Worm (Caenorhabditis elegans) whole organism, L3 larva: ENCODE measurements around the gene Y75B8A.33.

Experiments used
- R02D3.7 ChIP-seq: fragments of 150-350 bp; optimal IDR thresholded peaks from 2 replicates; lab custom pipeline; 2014; ENCODE audit warnings: missing biosample characterization, missing genetic modification characterization
- ZK546.5 ChIP-seq: sonication (generic microtip); optimal IDR thresholded peaks from 2 replicates; lab custom pipeline; 2017; ENCODE audit warnings: missing biosample characterization, missing genetic modification characterization
- aly-2 ChIP-seq: fragments of 150-350 bp; optimal IDR thresholded peaks from 2 replicates; lab custom pipeline; 2014; ENCODE audit warnings: missing biosample characterization, missing genetic modification characterization
- ama-1 ChIP-seq: fragments of 150-350 bp; optimal IDR thresholded peaks from 2 replicates; lab custom pipeline; 2018
- ceh-16 ChIP-seq: sonication (generic microtip); optimal IDR thresholded peaks from 2 replicates; lab custom pipeline; 2017; ENCODE audit warnings: missing biosample characterization, missing genetic modification characterization
- ceh-28 ChIP-seq: fragments of 150-350 bp; optimal IDR thresholded peaks from 2 replicates; lab custom pipeline; 2014; ENCODE audit warnings: missing biosample characterization, missing genetic modification reagents, missing genetic modification characterization
- ceh-82 ChIP-seq: fragments of 150-350 bp; optimal IDR thresholded peaks from 2 replicates; lab custom pipeline; 2014; ENCODE audit warnings: missing biosample characterization, missing genetic modification characterization
- ceh-9 ChIP-seq: sonication (generic microtip); optimal IDR thresholded peaks from 2 replicates; lab custom pipeline; 2018; ENCODE audit warnings: missing biosample characterization, missing genetic modification characterization
- daf-12 ChIP-seq: fragments of 150-350 bp; optimal IDR thresholded peaks from 2 replicates; lab custom pipeline; 2014; ENCODE audit warnings: missing biosample characterization, missing genetic modification reagents, missing genetic modification characterization
- egl-27 ChIP-seq: sonication (generic microtip); optimal IDR thresholded peaks from 4 replicates; lab custom pipeline; 2017; ENCODE audit warnings: missing biosample characterization, missing genetic modification reagents, missing genetic modification characterization
- egl-5 ChIP-seq: fragments of 150-350 bp; optimal IDR thresholded peaks from 2 replicates; lab custom pipeline; 2017; ENCODE audit warnings: missing biosample characterization, missing genetic modification reagents, missing genetic modification characterization, inconsistent platforms
- elt-1 ChIP-seq: fragments of 150-350 bp; optimal IDR thresholded peaks from 2 replicates; lab custom pipeline; 2014; ENCODE audit warnings: missing biosample characterization, missing genetic modification characterization
- elt-2 ChIP-seq: sonication (generic microtip); optimal IDR thresholded peaks from 2 replicates; lab custom pipeline; 2016; ENCODE audit warnings: missing genetic modification reagents, mild to moderate bottlenecking, missing genetic modification characterization, missing compliant biosample characterization
- elt-3 ChIP-seq, 3 experiments: fragments of 150-350 bp in 1 of 3; sonication (generic microtip) in 2 of 3; optimal IDR thresholded peaks; 2 replicates in 2 of 3; 4 replicates in 1 of 3; lab custom pipeline; 2014 to 2017; ENCODE audit warnings: missing biosample characterization in 3 of 3, missing genetic modification characterization in 3 of 3
- eor-1 ChIP-seq, 2 experiments: fragments of 150-350 bp; optimal IDR thresholded peaks; 2 replicates each; lab custom pipeline; 2014 to 2018; ENCODE audit warnings: missing biosample characterization in 2 of 2, missing genetic modification characterization in 2 of 2
- fkh-10 ChIP-seq: sonication (generic microtip); optimal IDR thresholded peaks from 2 replicates; lab custom pipeline; 2017; ENCODE audit warnings: missing biosample characterization, missing genetic modification reagents, missing genetic modification characterization
- fkh-2 ChIP-seq: fragments of 150-350 bp; optimal IDR thresholded peaks from 2 replicates; lab custom pipeline; 2014; ENCODE audit warnings: missing biosample characterization, missing genetic modification reagents, missing genetic modification characterization
- fos-1 ChIP-seq: fragments of 150-350 bp; optimal IDR thresholded peaks from 2 replicates; lab custom pipeline; 2014; ENCODE audit warnings: missing biosample characterization, missing genetic modification characterization
- hmg-11 ChIP-seq: sonication (generic microtip); optimal IDR thresholded peaks from 2 replicates; lab custom pipeline; 2016; ENCODE audit warnings: missing genetic modification characterization, missing compliant biosample characterization
- jun-1 ChIP-seq: fragments of 150-350 bp; optimal IDR thresholded peaks from 2 replicates; lab custom pipeline; 2014; ENCODE audit warnings: missing biosample characterization, missing genetic modification reagents, missing genetic modification characterization
- lin-15B ChIP-seq: fragments of 150-350 bp; optimal IDR thresholded peaks from 2 replicates; lab custom pipeline; 2014; ENCODE audit warnings: missing biosample characterization, missing genetic modification characterization
- lin-39 ChIP-seq: fragments of 150-350 bp; optimal IDR thresholded peaks from 2 replicates; lab custom pipeline; 2018; ENCODE audit warnings: missing biosample characterization, missing genetic modification reagents, missing genetic modification characterization
- lsy-12 ChIP-seq: sonication (generic microtip); optimal IDR thresholded peaks from 2 replicates; lab custom pipeline; 2016; ENCODE audit warnings: mild to moderate bottlenecking, missing genetic modification characterization, missing compliant biosample characterization
- mdl-1 ChIP-seq: fragments of 150-350 bp; optimal IDR thresholded peaks from 2 replicates; lab custom pipeline; 2014; ENCODE audit warnings: missing biosample characterization, missing genetic modification characterization
- mml-1 ChIP-seq: fragments of 150-350 bp; sonication (generic microtip); optimal IDR thresholded peaks from 3 replicates; lab custom pipeline; 2014; ENCODE audit warnings: missing biosample characterization, missing genetic modification characterization
- nfya-1 ChIP-seq: sonication (generic microtip); optimal IDR thresholded peaks from 2 replicates; lab custom pipeline; 2017; ENCODE audit warnings: missing genetic modification characterization, mild to moderate bottlenecking, missing compliant biosample characterization, antibody characterized with exemption, moderate library complexity; ENCODE audit not compliant: insufficient read depth
- nhr-11 ChIP-seq: fragments of 150-350 bp; optimal IDR thresholded peaks from 2 replicates; lab custom pipeline; 2014; ENCODE audit warnings: missing biosample characterization, missing genetic modification characterization
- nhr-12 ChIP-seq: fragments of 150-350 bp; optimal IDR thresholded peaks from 2 replicates; lab custom pipeline; 2014; ENCODE audit warnings: missing biosample characterization, missing genetic modification characterization
- nhr-23 ChIP-seq: fragments of 150-350 bp; optimal IDR thresholded peaks from 2 replicates; lab custom pipeline; 2014; ENCODE audit warnings: missing biosample characterization, missing genetic modification reagents, missing genetic modification characterization
- nhr-237 ChIP-seq: fragments of 150-350 bp; optimal IDR thresholded peaks from 2 replicates; lab custom pipeline; 2014; ENCODE audit warnings: missing biosample characterization, missing genetic modification characterization
- nhr-25 ChIP-seq: sonication (generic microtip); optimal IDR thresholded peaks from 2 replicates; lab custom pipeline; 2017; ENCODE audit warnings: missing biosample characterization, missing genetic modification characterization
- nhr-28 ChIP-seq: fragments of 150-350 bp; optimal IDR thresholded peaks from 2 replicates; lab custom pipeline; 2014; ENCODE audit warnings: missing biosample characterization, missing genetic modification characterization
- nhr-43 ChIP-seq: sonication (generic microtip); optimal IDR thresholded peaks from 2 replicates; lab custom pipeline; 2016; ENCODE audit warnings: mild to moderate bottlenecking, missing genetic modification characterization, missing compliant biosample characterization; ENCODE audit not compliant: poor library complexity, severe bottlenecking
- nhr-67 ChIP-seq: fragments of 150-350 bp; optimal IDR thresholded peaks from 2 replicates; lab custom pipeline; 2014; ENCODE audit warnings: missing biosample characterization, missing genetic modification characterization
- nhr-76 ChIP-seq: fragments of 150-350 bp; sonication (generic microtip); optimal IDR thresholded peaks from 5 replicates; lab custom pipeline; 2014; ENCODE audit warnings: missing biosample characterization, missing genetic modification characterization
- nhr-77 ChIP-seq: fragments of 150-350 bp; optimal IDR thresholded peaks from 2 replicates; lab custom pipeline; 2014; ENCODE audit warnings: missing biosample characterization, missing genetic modification characterization
- pha-4 ChIP-seq: fragments of 150-350 bp; optimal IDR thresholded peaks from 2 replicates; lab custom pipeline; 2014; ENCODE audit warnings: missing biosample characterization, missing genetic modification reagents, missing genetic modification characterization
- pqm-1 ChIP-seq: fragments of 150-350 bp; optimal IDR thresholded peaks from 2 replicates; lab custom pipeline; 2017; ENCODE audit warnings: missing biosample characterization, missing genetic modification characterization, inconsistent platforms
- sea-2 ChIP-seq: fragments of 150-350 bp; sonication (generic microtip); optimal IDR thresholded peaks from 4 replicates; lab custom pipeline; 2014; ENCODE audit warnings: missing biosample characterization, missing genetic modification reagents, missing genetic modification characterization
- skn-1 ChIP-seq: fragments of 150-350 bp; optimal IDR thresholded peaks from 2 replicates; lab custom pipeline; 2014; ENCODE audit warnings: missing biosample characterization, missing genetic modification characterization
- snpc-4 ChIP-seq: fragments of 150-350 bp; optimal IDR thresholded peaks from 2 replicates; lab custom pipeline; 2014; ENCODE audit warnings: missing biosample characterization, missing genetic modification characterization
- tbx-2 ChIP-seq: sonication (generic microtip); optimal IDR thresholded peaks from 2 replicates; lab custom pipeline; 2016; ENCODE audit warnings: mild to moderate bottlenecking, missing genetic modification characterization, missing compliant biosample characterization
- unc-39 ChIP-seq: sonication (generic microtip); optimal IDR thresholded peaks from 4 replicates; lab custom pipeline; 2017; ENCODE audit warnings: missing biosample characterization, missing genetic modification characterization
- unc-62 ChIP-seq: fragments of 150-350 bp; sonication (generic microtip); optimal IDR thresholded peaks from 4 replicates; lab custom pipeline; 2014; ENCODE audit warnings: missing biosample characterization, missing genetic modification reagents, missing genetic modification characterization
- zag-1 ChIP-seq: fragments of 150-350 bp; optimal IDR thresholded peaks from 2 replicates; lab custom pipeline; 2014; ENCODE audit warnings: missing biosample characterization, missing genetic modification characterization
- ztf-11 ChIP-seq: fragments of 150-350 bp; optimal IDR thresholded peaks from 2 replicates; lab custom pipeline; 2014; ENCODE audit warnings: missing biosample characterization, missing genetic modification characterization
- ztf-4 ChIP-seq: fragments of 150-350 bp; optimal IDR thresholded peaks from 2 replicates; lab custom pipeline; 2014; ENCODE audit warnings: missing biosample characterization, missing genetic modification characterization

Y75B8A.33 gene

ce11 chrIII:12351301-12351700 is 15.9 kb downstream of the Y75B8A.33 start, which contains the start of the genes pph-4.1 and Y75B8A.31:
Gene pph-4.1 (minus strand): TSS chrIII:12351336.
Gene Y75B8A.31 (plus strand): TSS chrIII:12351642.
- TF ChIP-seq nhr-237 (tag; lab: Kevin White, UChicago) (no peak), fos-1 (no peak), ama-1 (lab: Kevin White, UChicago) (no peak), mml-1 (tag; lab: Kevin White, UChicago) (no peak), nhr-76 (tag; lab: Kevin White, UChicago) (no peak), zag-1 (tag; lab: Kevin White, UChicago) (no peak), ceh-82 (tag; lab: Kevin White, UChicago) (no peak), ztf-4 (no peak), ceh-16 (tag; lab: Kevin White, UChicago) (no peak), nfya-1 (tag; lab: Kevin White, UChicago) (peak; percentile 93), nhr-23 (tag; lab: Kevin White, UChicago) (peak; percentile 93), elt-3 (tag; optimal IDR thresholded peaks at IDR 0.05; lab: Kevin White, UChicago) (no peak), lin-39 (tag; lab: Kevin White, UChicago) (peak; percentile 13), elt-1 (tag; lab: Kevin White, UChicago) (peak; percentile 50), unc-62 (no peak), skn-1 (peak; percentile 43), unc-39 (tag; lab: Kevin White, UChicago) (no peak), nhr-28 (tag; lab: Kevin White, UChicago) (no peak), egl-5 (tag; lab: Kevin White, UChicago) (no peak), elt-2 (tag; lab: Kevin White, UChicago) (peak; percentile 54), R02D3.7 (tag; lab: Kevin White, UChicago) (peak; percentile 58), nhr-25 (tag; lab: Kevin White, UChicago) (peak; percentile 53), jun-1 (tag; lab: Kevin White, UChicago) (peak; percentile 33), fkh-10 (no peak), nhr-77 (tag; lab: Kevin White, UChicago) (peak; percentile 21), lsy-12 (tag; lab: Kevin White, UChicago) (peak; percentile 14), sea-2 (GFP tag; lab: Kevin White, UChicago) (no peak), nhr-12 (tag; lab: Kevin White, UChicago) (no peak), nhr-11 (tag; lab: Kevin White, UChicago) (no peak), pha-4 (peak; percentile 94), ceh-28 (tag; lab: Kevin White, UChicago) (peak; percentile 68), eor-1 (tag; optimal IDR thresholded peaks at IDR 0.05; lab: Kevin White, UChicago) (no peak), egl-27 (no peak), pqm-1 (tag; lab: Kevin White, UChicago) (peak; percentile 45), aly-2 (tag; lab: Kevin White, UChicago) (no peak), daf-12 (tag; lab: Kevin White, UChicago) (no peak), mdl-1 (tag; lab: Kevin White, UChicago) (no peak), lin-15B (tag; lab: Kevin White, UChicago) (peak; percentile 98), fkh-2 (tag; lab: Kevin White, UChicago) (no peak), ceh-9 (tag; lab: Kevin White, UChicago) (no peak), tbx-2 (tag; lab: Kevin White, UChicago) (peak; percentile 4), snpc-4 (peak; percentile 89), nhr-43 (tag; lab: Kevin White, UChicago) (peak; percentile 91), ZK546.5 (no peak), nhr-67 (tag; lab: Kevin White, UChicago) (no peak), hmg-11 (tag; lab: Kevin White, UChicago) (peak; percentile 72), ztf-11 (tag; lab: Kevin White, UChicago) (no peak)
